Worm (Caenorhabditis elegans): ENCODE measurements around the gene B0361.3.

ce11 chrIII:7329155-7329732, 48.0 kb downstream of the B0361.3 start, which contains the start of gene lab-2:
- TF ChIP-seq lin-39 (tag; optimal IDR thresholded peaks at IDR 0.05), result no peak
- TF ChIP-seq snpc-4 (tag; optimal IDR thresholded peaks at IDR 0.05), result no peak

Data from whole organism, L1 larva.